Fruit fly (Drosophila melanogaster) whole organism, embryonic: Measurements from ENCODE around the gene rhea.

ENCODE experiments used
- Ada2b ChIP-seq: fragments of 200-800 bp; sonication (Bioruptor generic); IDR thresholded peaks from 2 replicates; pipeline ENCODE4 v1.3.6; 2022; ENCODE audit warnings: missing biosample characterization, missing genetic modification characterization
- Atf6 ChIP-seq: fragments of 200-800 bp; sonication (Bioruptor generic); IDR thresholded peaks from 2 replicates; pipeline ENCODE4 v1.3.6; 2022; ENCODE audit warnings: missing biosample characterization, missing genetic modification characterization
- Bgb ChIP-seq: fragments of 200-800 bp; sonication (Bioruptor generic); IDR thresholded peaks from 2 replicates; pipeline ENCODE4 v1.3.6; 2022; ENCODE audit warnings: missing biosample characterization, missing genetic modification characterization; ENCODE audit not compliant: partially characterized antibody
- CG10543 ChIP-seq: fragments of 200-800 bp; sonication (Bioruptor generic); optimal IDR thresholded peaks from 3 replicates; lab custom pipeline; 2017; ENCODE audit warnings: missing biosample characterization, mild to moderate bottlenecking, missing genetic modification characterization, moderate library complexity
- CG10654 ChIP-seq: fragments of 200-800 bp; sonication (Bioruptor generic); optimal IDR thresholded peaks from 2 replicates; lab custom pipeline; 2016; ENCODE audit warnings: missing biosample characterization, missing genetic modification characterization
- CG13296 ChIP-seq: fragments of 200-800 bp; sonication (Bioruptor generic); optimal IDR thresholded peaks from 3 replicates; lab custom pipeline; 2018; ENCODE audit warnings: missing biosample characterization, mild to moderate bottlenecking, missing genetic modification characterization
- CG13894 ChIP-seq: fragments of 200-800 bp; sonication (Bioruptor generic); optimal IDR thresholded peaks from 3 replicates; lab custom pipeline; 2018; ENCODE audit warnings: missing biosample characterization, mild to moderate bottlenecking, missing genetic modification characterization, moderate library complexity
- CG14014 ChIP-seq: fragments of 200-800 bp; sonication (Bioruptor generic); IDR thresholded peaks from 2 replicates; pipeline ENCODE4 v1.3.6; 2022; ENCODE audit warnings: missing biosample characterization, missing genetic modification characterization
- CG18011 ChIP-seq: fragments of 200-800 bp; sonication (Bioruptor generic); optimal IDR thresholded peaks from 2 replicates; lab custom pipeline; 2017; ENCODE audit warnings: missing biosample characterization, missing genetic modification characterization, mild to moderate bottlenecking, moderate library complexity, missing genotype
- CG18599 ChIP-seq: fragments of 200-800 bp; sonication (Bioruptor generic); optimal IDR thresholded peaks from 3 replicates; lab custom pipeline; 2017; ENCODE audit warnings: missing biosample characterization, missing genetic modification characterization, mild to moderate bottlenecking, moderate library complexity, missing genetic modification reagents
- CG2120 ChIP-seq: fragments of 200-800 bp; sonication (Bioruptor generic); optimal IDR thresholded peaks from 3 replicates; lab custom pipeline; 2016; ENCODE audit warnings: missing biosample characterization, missing genetic modification characterization
- CG2678 ChIP-seq: fragments of 200-800 bp; sonication (Bioruptor generic); optimal IDR thresholded peaks from 3 replicates; lab custom pipeline; 2019; ENCODE audit warnings: missing biosample characterization, mild to moderate bottlenecking, missing genetic modification characterization, moderate library complexity
- CG2875 ChIP-seq: fragments of 200-800 bp; sonication (Bioruptor generic); optimal IDR thresholded peaks from 2 replicates; lab custom pipeline; 2017; ENCODE audit warnings: missing biosample characterization, mild to moderate bottlenecking, missing genetic modification characterization, missing genetic modification reagents
- CG31224 ChIP-seq: fragments of 200-800 bp; sonication (Bioruptor generic); IDR thresholded peaks from 2 replicates; pipeline ENCODE4 v1.3.6; 2022; ENCODE audit warnings: missing biosample characterization, missing genetic modification characterization
- CG32772 ChIP-seq: fragments of 200-800 bp; sonication (Bioruptor generic); IDR thresholded peaks from 2 replicates; pipeline ENCODE4 v1.3.6; 2022; ENCODE audit warnings: missing biosample characterization, missing genetic modification characterization
- CG3281 ChIP-seq: fragments of 200-800 bp; sonication (Bioruptor generic); optimal IDR thresholded peaks from 3 replicates; lab custom pipeline; 2017; ENCODE audit warnings: missing biosample characterization, mild to moderate bottlenecking, missing genetic modification characterization
- CG34376 ChIP-seq: fragments of 200-800 bp; sonication (Bioruptor generic); optimal IDR thresholded peaks from 2 replicates; lab custom pipeline; 2018; ENCODE audit warnings: missing biosample characterization, mild to moderate bottlenecking, missing genetic modification characterization
- CG3995 ChIP-seq: fragments of 200-800 bp; sonication (Bioruptor generic); optimal IDR thresholded peaks from 3 replicates; lab custom pipeline; 2016; ENCODE audit warnings: missing biosample characterization, missing genetic modification characterization
- CG5953 ChIP-seq: fragments of 200-800 bp; sonication (Bioruptor generic); IDR thresholded peaks from 2 replicates; pipeline ENCODE4 v1.3.6; 2022; ENCODE audit warnings: missing biosample characterization, missing genetic modification characterization
- CG6765 ChIP-seq: fragments of 200-800 bp; sonication (Bioruptor generic); optimal IDR thresholded peaks from 3 replicates; lab custom pipeline; 2017; ENCODE audit warnings: missing biosample characterization, mild to moderate bottlenecking, missing genetic modification characterization
- CG6813 ChIP-seq: fragments of 200-800 bp; sonication (Bioruptor generic); optimal IDR thresholded peaks from 2 replicates; lab custom pipeline; 2017; ENCODE audit warnings: missing biosample characterization, missing genetic modification characterization, mild to moderate bottlenecking, moderate library complexity, missing genetic modification reagents
- CG6854 ChIP-seq: fragments of 200-800 bp; sonication (Bioruptor generic); optimal IDR thresholded peaks from 3 replicates; lab custom pipeline; 2017; ENCODE audit warnings: missing biosample characterization, mild to moderate bottlenecking, missing genetic modification characterization
- CG9797 ChIP-seq: fragments of 200-800 bp; sonication (Bioruptor generic); optimal IDR thresholded peaks from 3 replicates; lab custom pipeline; 2018; ENCODE audit warnings: missing biosample characterization, mild to moderate bottlenecking, missing genetic modification characterization
- Dbx ChIP-seq: fragments of 200-800 bp; sonication (Bioruptor generic); IDR thresholded peaks from 3 replicates; pipeline ENCODE4 v1.3.6; 2022; ENCODE audit warnings: missing biosample characterization, missing genetic modification characterization
- Fer3 ChIP-seq: fragments of 200-800 bp; sonication (Bioruptor generic); optimal IDR thresholded peaks from 2 replicates; lab custom pipeline; 2018; ENCODE audit warnings: missing biosample characterization, mild to moderate bottlenecking, missing genetic modification characterization, moderate library complexity
- GATAe ChIP-seq: fragments of 200-800 bp; sonication (Bioruptor generic); conservative IDR thresholded peaks from 2 replicates; pipeline ENCODE4 v1.3.6; 2022; ENCODE audit warnings: missing biosample characterization, missing genetic modification characterization
- Gug ChIP-seq: fragments of 200-800 bp; sonication (Bioruptor generic); IDR thresholded peaks from 4 replicates; pipeline ENCODE4 v1.3.6; 2022; ENCODE audit warnings: missing biosample characterization, missing genetic modification characterization
- H2.0 ChIP-seq: fragments of 200-800 bp; sonication (Bioruptor generic); IDR thresholded peaks from 2 replicates; pipeline ENCODE4 v1.3.6; 2022; ENCODE audit warnings: missing biosample characterization, missing genetic modification characterization
- HHEX ChIP-seq: fragments of 200-800 bp; sonication (Bioruptor generic); optimal IDR thresholded peaks from 3 replicates; lab custom pipeline; 2017; ENCODE audit warnings: missing biosample characterization, mild to moderate bottlenecking, missing genetic modification characterization, missing genetic modification reagents
- HmgZ ChIP-seq: fragments of 200-800 bp; sonication (Bioruptor generic); optimal IDR thresholded peaks from 2 replicates; lab custom pipeline; 2018; ENCODE audit warnings: missing biosample characterization, mild to moderate bottlenecking, missing genetic modification characterization
- Med ChIP-seq: fragments of 200-800 bp; sonication (Bioruptor generic); peaks from one replicate; lab custom pipeline; 2016; ENCODE audit warnings: missing biosample characterization, missing genetic modification characterization, mild to moderate bottlenecking, inconsistent platforms, moderate library complexity
- Oli ChIP-seq: fragments of 200-800 bp; sonication (Bioruptor generic); optimal IDR thresholded peaks from 2 replicates; lab custom pipeline; 2018; ENCODE audit warnings: missing biosample characterization, mild to moderate bottlenecking, missing genetic modification characterization, moderate library complexity
- Ptx1 ChIP-seq: fragments of 200-800 bp; sonication (Bioruptor generic); IDR thresholded peaks from 2 replicates; pipeline ENCODE4 v1.3.6; 2022; ENCODE audit warnings: missing biosample characterization, missing genetic modification characterization
- Rfx ChIP-seq: fragments of 200-800 bp; sonication (Bioruptor generic); IDR thresholded peaks from 2 replicates; pipeline ENCODE4 v1.3.6; 2022; ENCODE audit warnings: missing biosample characterization, missing genetic modification characterization
- amos ChIP-seq: fragments of 200-800 bp; sonication (Bioruptor generic); IDR thresholded peaks from 2 replicates; pipeline ENCODE4 v1.3.6; 2022; ENCODE audit warnings: missing biosample characterization, missing genetic modification characterization; ENCODE audit not compliant: partially characterized antibody
- bcd ChIP-seq: fragments of 200-800 bp; sonication (Bioruptor generic); optimal IDR thresholded peaks from 2 replicates; lab custom pipeline; 2017; ENCODE audit warnings: missing biosample characterization, mild to moderate bottlenecking, missing genetic modification characterization
- bigmax ChIP-seq: fragments of 200-800 bp; sonication (Bioruptor generic); optimal IDR thresholded peaks from 2 replicates; lab custom pipeline; 2018; ENCODE audit warnings: missing biosample characterization, mild to moderate bottlenecking, missing genetic modification characterization
- chinmo ChIP-seq: fragments of 200-800 bp; sonication (Bioruptor generic); IDR thresholded peaks from 4 replicates; pipeline ENCODE4 v1.3.6; 2022; ENCODE audit warnings: missing biosample characterization, missing genetic modification characterization; ENCODE audit not compliant: partially characterized antibody
- ci ChIP-seq: fragments of 200-800 bp; sonication (Bioruptor generic); IDR thresholded peaks from 3 replicates; pipeline ENCODE4 v1.3.6; 2022; ENCODE audit warnings: missing biosample characterization, missing genetic modification characterization
- exex ChIP-seq: fragments of 200-800 bp; sonication (Bioruptor generic); optimal IDR thresholded peaks from 4 replicates; lab custom pipeline; 2018; ENCODE audit warnings: missing biosample characterization, mild to moderate bottlenecking, missing genetic modification characterization, moderate library complexity
- grn ChIP-seq: fragments of 200-800 bp; sonication (Bioruptor generic); optimal IDR thresholded peaks from 3 replicates; lab custom pipeline; 2017; ENCODE audit warnings: missing biosample characterization, missing genetic modification characterization
- kay ChIP-seq: fragments of 200-800 bp; sonication (Bioruptor generic); optimal IDR thresholded peaks from 2 replicates; lab custom pipeline; 2016; ENCODE audit warnings: missing biosample characterization, missing genetic modification characterization
- mirr ChIP-seq: fragments of 200-800 bp; sonication (Bioruptor generic); optimal IDR thresholded peaks from 3 replicates; lab custom pipeline; 2018; ENCODE audit warnings: missing biosample characterization, mild to moderate bottlenecking, missing genetic modification characterization
- onecut ChIP-seq: fragments of 200-800 bp; sonication (Bioruptor generic); IDR thresholded peaks from 2 replicates; pipeline ENCODE4 v1.3.6; 2022; ENCODE audit warnings: missing biosample characterization, missing genetic modification characterization
- pho ChIP-seq: fragments of 200-800 bp; sonication (Bioruptor generic); optimal IDR thresholded peaks from 2 replicates; lab custom pipeline; 2016; ENCODE audit warnings: missing biosample characterization, missing genetic modification characterization
- row ChIP-seq: fragments of 200-800 bp; sonication (Bioruptor generic); IDR thresholded peaks from 3 replicates; pipeline ENCODE4 v1.3.6; 2022; ENCODE audit warnings: missing biosample characterization, missing genetic modification characterization
- sens ChIP-seq: fragments of 200-800 bp; sonication (Bioruptor generic); peaks from one replicate; lab custom pipeline; 2016; ENCODE audit warnings: missing biosample characterization, missing genetic modification characterization
- sim ChIP-seq: fragments of 200-800 bp; sonication (Bioruptor generic); IDR thresholded peaks from 2 replicates; pipeline ENCODE4 v1.3.6; 2022; ENCODE audit warnings: missing biosample characterization, missing genetic modification characterization
- sug ChIP-seq: fragments of 200-800 bp; optimal IDR thresholded peaks from 2 replicates; lab custom pipeline; 2019; ENCODE audit warnings: missing biosample characterization, mild to moderate bottlenecking, missing genetic modification characterization, moderate library complexity
- tll ChIP-seq, 2 experiments: fragments of 200-800 bp in 1 of 2; fragments of >200 bp in 1 of 2; sonication (Bioruptor generic) in 1 of 2; optimal IDR thresholded peaks; 2 replicates each; lab custom pipeline; 2017 to 2019; ENCODE audit warnings: missing biosample characterization in 2 of 2, missing genetic modification characterization in 2 of 2, mild to moderate bottlenecking in 1 of 2, moderate library complexity in 1 of 2

The rhea gene

dm6 chr3L:8519232-8519631 is 25.6 kb upstream of the rhea start:
- TF ChIP-seq HHEX (GFP tag; lab: Kevin White, UChicago) (peak; percentile 14), Oli (no peak), amos (GFP tag; lab: Robert Waterston, UW) (no peak), Rfx (peak; percentile 39), pho (no peak), exex (tag; lab: Kevin White, UChicago) (peak; percentile 82), CG10654 (GFP tag; lab: Kevin White, UChicago) (no peak), Bgb (GFP tag; lab: Robert Waterston, UW) (0 out of 2 replicates have a peak, but pooled peaks have one; percentile 11), Fer3 (tag; lab: Kevin White, UChicago) (peak; percentile 5), ci (peak; percentile 18; the same call in 1 of the 3 replicates), grn (GFP tag; lab: Kevin White, UChicago) (peak; percentile 66), Med (GFP tag; lab: Kevin White, UChicago) (peak; percentile 63), Atf6 (peak; percentile 32; the same call in 1 of the 2 replicates), CG9797 (no peak), CG6765 (GFP tag; lab: Kevin White, UChicago) (peak; percentile 28), kay (GFP tag; lab: Kevin White, UChicago) (peak; percentile 61), CG6813 (GFP tag; lab: Kevin White, UChicago) (peak; percentile 4), mirr (GFP tag; lab: Kevin White, UChicago) (peak; percentile 57), CG14014 (0 out of 2 replicates have a peak, but pooled peaks have one; percentile 24), CG18599 (peak; percentile 29), onecut (GFP tag; lab: Robert Waterston, UW) (peak; percentile 62; the same call in 1 of the 2 replicates), tll (GFP tag; optimal IDR thresholded peaks at IDR 0.05; lab: Kevin White, UChicago) (no peak), sim (GFP tag; lab: Robert Waterston, UW) (0 out of 2 replicates have a peak, but pooled peaks have one; percentile 31), CG2875 (GFP tag; lab: Kevin White, UChicago) (no peak), CG34376 (GFP tag; lab: Kevin White, UChicago) (peak; percentile 52), CG3281 (GFP tag; lab: Kevin White, UChicago) (no peak), CG2120 (peak; percentile 21), CG5953 (peak; percentile 32; the same call in 1 of the 2 replicates), Dbx (GFP tag; lab: Robert Waterston, UW) (peak; percentile 30; the same call in 1 of the 3 replicates), CG6854 (no peak), CG18011 (GFP tag; lab: Kevin White, UChicago) (no peak), Gug (no peak), CG32772 (no peak), bigmax (GFP tag; lab: Kevin White, UChicago) (peak; percentile 70), CG3995 (GFP tag; lab: Kevin White, UChicago) (peak; percentile 69), sens (GFP tag; lab: Kevin White, UChicago) (peak; percentile 60), CG13296 (GFP tag; lab: Kevin White, UChicago) (peak; percentile 15), bcd (no peak), Ptx1 (GFP tag; lab: Robert Waterston, UW) (0 out of 2 replicates have a peak, but pooled peaks have one; percentile 9), chinmo (GFP tag; lab: Robert Waterston, UW) (no peak), row (GFP tag; lab: Robert Waterston, UW) (peak; percentile 53; the same call in 2 of the 3 replicates), CG13894 (tag; lab: Kevin White, UChicago) (peak; percentile 66), Ada2b (GFP tag; lab: Robert Waterston, UW) (no peak), sug (peak; percentile 31), HmgZ (tag; lab: Kevin White, UChicago) (peak; percentile 28), CG2678 (peak; percentile 21), H2.0 (GFP tag; lab: Robert Waterston, UW) (no peak), CG10543 (GFP tag; lab: Kevin White, UChicago) (no peak), GATAe (GFP tag; lab: Robert Waterston, UW) (peak; percentile 49; the same call in 1 of the 2 replicates), CG31224 (GFP tag; lab: Robert Waterston, UW) (no peak)
